Worm (Caenorhabditis elegans) whole organism, L3 larva: ENCODE results near the gene tbc-1.

ENCODE experiments used
- ama-1 ChIP-seq: fragments of 150-350 bp; optimal IDR thresholded peaks from 2 replicates; lab custom pipeline; 2018
- elt-3 ChIP-seq, 3 experiments: fragments of 150-350 bp in 1 of 3; sonication (generic microtip) in 2 of 3; optimal IDR thresholded peaks; 2 replicates in 2 of 3; 4 replicates in 1 of 3; lab custom pipeline; 2014 to 2017; ENCODE audit warnings: missing biosample characterization in 3 of 3, missing genetic modification characterization in 3 of 3
- nhr-76 ChIP-seq: fragments of 150-350 bp; sonication (generic microtip); optimal IDR thresholded peaks from 5 replicates; lab custom pipeline; 2014; ENCODE audit warnings: missing biosample characterization, missing genetic modification characterization
- pha-4 ChIP-seq: fragments of 150-350 bp; optimal IDR thresholded peaks from 2 replicates; lab custom pipeline; 2014; ENCODE audit warnings: missing biosample characterization, missing genetic modification reagents, missing genetic modification characterization
- unc-62 ChIP-seq: fragments of 150-350 bp; sonication (generic microtip); optimal IDR thresholded peaks from 4 replicates; lab custom pipeline; 2014; ENCODE audit warnings: missing biosample characterization, missing genetic modification reagents, missing genetic modification characterization

ce11 chrX:14999101-14999500, 28.6 kb downstream of the tbc-1 start, which contains the start of gene cutl-3:
- TF ChIP-seq elt-3 (tag; optimal IDR thresholded peaks at IDR 0.05; lab: Kevin White, UChicago) (no peak), nhr-76 (tag; lab: Kevin White, UChicago) (no peak), pha-4 (tag; lab: Kevin White, UChicago) (no peak), ama-1 (lab: Kevin White, UChicago) (no peak), unc-62 (GFP tag; lab: Kevin White, UChicago) (no peak)
